Fruit fly (Drosophila melanogaster) whole organism, embryonic: ENCODE measurements around the gene Amacr.
A peak's percentile ranks its signal among the peaks of the same experiment; 100 is the strongest.

ENCODE experiments used
- BEAF-32 ChIP-seq: fragments of 200-800 bp; sonication (Bioruptor generic); optimal IDR thresholded peaks from 3 replicates; lab custom pipeline; 2017; ENCODE audit warnings: missing biosample characterization, missing genetic modification characterization, mild to moderate bottlenecking, moderate library complexity, missing genetic modification reagents
- CG13424 ChIP-seq: fragments of 200-800 bp; sonication (Bioruptor generic); optimal IDR thresholded peaks from 2 replicates; lab custom pipeline; 2019; ENCODE audit warnings: missing biosample characterization, mild to moderate bottlenecking, missing genetic modification characterization, moderate library complexity
- CG16815 ChIP-seq: fragments of 200-800 bp; sonication (Bioruptor generic); optimal IDR thresholded peaks from 3 replicates; lab custom pipeline; 2017; ENCODE audit warnings: missing biosample characterization, mild to moderate bottlenecking, missing genetic modification characterization
- CG17612 ChIP-seq: fragments of 200-800 bp; sonication (Bioruptor generic); IDR thresholded peaks from 2 replicates; pipeline ENCODE4 v1.3.6; 2022; ENCODE audit warnings: missing biosample characterization, missing genetic modification characterization
- CG2120 ChIP-seq: fragments of 200-800 bp; sonication (Bioruptor generic); optimal IDR thresholded peaks from 3 replicates; lab custom pipeline; 2016; ENCODE audit warnings: missing biosample characterization, missing genetic modification characterization
- CG2202 ChIP-seq: fragments of 200-800 bp; sonication (Bioruptor generic); optimal IDR thresholded peaks from 2 replicates; lab custom pipeline; 2018; ENCODE audit warnings: missing biosample characterization, mild to moderate bottlenecking, missing genetic modification characterization
- CG32532 ChIP-seq: fragments of 200-800 bp; sonication (Bioruptor generic); IDR thresholded peaks from 2 replicates; pipeline ENCODE4 v1.3.6; 2022; ENCODE audit warnings: missing biosample characterization, missing genetic modification characterization
- CG3847 ChIP-seq: fragments of 200-800 bp; sonication (Bioruptor generic); IDR thresholded peaks from 2 replicates; pipeline ENCODE4 v1.3.6; 2022; ENCODE audit warnings: missing biosample characterization, missing genetic modification characterization
- CG42726 ChIP-seq: fragments of 200-800 bp; sonication (Bioruptor generic); IDR thresholded peaks from 2 replicates; pipeline ENCODE4 v1.3.6; 2022; ENCODE audit warnings: missing biosample characterization, missing genetic modification characterization; ENCODE audit not compliant: partially characterized antibody
- CG4282 ChIP-seq: fragments of 200-800 bp; sonication (Bioruptor generic); optimal IDR thresholded peaks from 2 replicates; lab custom pipeline; 2016; ENCODE audit warnings: missing biosample characterization, missing genetic modification characterization
- CG4404 ChIP-seq: fragments of 200-800 bp; sonication (Bioruptor generic); IDR thresholded peaks from 2 replicates; pipeline ENCODE4 v1.3.6; 2022; ENCODE audit warnings: missing biosample characterization, missing genetic modification characterization
- Deaf1 ChIP-seq: fragments of 200-800 bp; optimal IDR thresholded peaks from 3 replicates; lab custom pipeline; 2019; ENCODE audit warnings: missing biosample characterization, mild to moderate bottlenecking, missing genetic modification characterization, moderate library complexity
- Dip3 ChIP-seq: fragments of 200-800 bp; sonication (Bioruptor generic); optimal IDR thresholded peaks from 3 replicates; lab custom pipeline; 2016; ENCODE audit warnings: missing biosample characterization, missing genetic modification characterization
- Dll ChIP-seq: fragments of 200-800 bp; sonication (Bioruptor generic); IDR thresholded peaks from 4 replicates; pipeline ENCODE4 v1.3.6; 2022; ENCODE audit warnings: missing biosample characterization, missing genetic modification characterization; ENCODE audit not compliant: partially characterized antibody
- Doc2 ChIP-seq: fragments of 200-800 bp; sonication (Bioruptor generic); IDR thresholded peaks from 2 replicates; pipeline ENCODE4 v1.3.6; 2022; ENCODE audit warnings: missing biosample characterization, missing genetic modification characterization
- E2f1 ChIP-seq: fragments of 200-800 bp; sonication (Bioruptor generic); IDR thresholded peaks from 2 replicates; pipeline ENCODE4 v1.3.6; 2022; ENCODE audit warnings: missing biosample characterization, missing genetic modification characterization
- Fer2 ChIP-seq: fragments of 200-800 bp; sonication (Bioruptor generic); optimal IDR thresholded peaks from 2 replicates; lab custom pipeline; 2018; ENCODE audit warnings: missing biosample characterization, mild to moderate bottlenecking, missing genetic modification characterization, moderate library complexity
- GATAe ChIP-seq: fragments of 200-800 bp; sonication (Bioruptor generic); conservative IDR thresholded peaks from 2 replicates; pipeline ENCODE4 v1.3.6; 2022; ENCODE audit warnings: missing biosample characterization, missing genetic modification characterization
- H2.0 ChIP-seq: fragments of 200-800 bp; sonication (Bioruptor generic); IDR thresholded peaks from 2 replicates; pipeline ENCODE4 v1.3.6; 2022; ENCODE audit warnings: missing biosample characterization, missing genetic modification characterization
- HLH3B ChIP-seq: fragments of 200-800 bp; sonication (Bioruptor generic); IDR thresholded peaks from 2 replicates; pipeline ENCODE4 v1.3.6; 2022; ENCODE audit warnings: missing biosample characterization, missing genetic modification characterization
- Hr39 ChIP-seq: fragments of >200 bp; optimal IDR thresholded peaks from 2 replicates; lab custom pipeline; 2017
- Meics ChIP-seq: fragments of 200-800 bp; sonication (Bioruptor generic); optimal IDR thresholded peaks from 2 replicates; lab custom pipeline; 2017; ENCODE audit warnings: missing biosample characterization, mild to moderate bottlenecking, missing genetic modification characterization
- NC2β ChIP-seq: fragments of 200-800 bp; sonication (Bioruptor generic); optimal IDR thresholded peaks from 2 replicates; lab custom pipeline; 2016; ENCODE audit warnings: missing biosample characterization, missing genetic modification characterization
- NK7.1 ChIP-seq: fragments of 200-800 bp; sonication (Bioruptor generic); optimal IDR thresholded peaks from 3 replicates; lab custom pipeline; 2016; ENCODE audit warnings: missing biosample characterization, missing genetic modification characterization
- Trl ChIP-seq, 3 experiments: fragments of >200 bp in 2 of 3; fragments of 200-800 bp in 1 of 3; sonication (Bioruptor generic) in 1 of 3; optimal IDR thresholded peaks; 2 replicates in 1 of 3; 3 replicates in 2 of 3; lab custom pipeline; 2016 to 2017; ENCODE audit warnings: missing biosample characterization in 1 of 3, missing genetic modification characterization in 1 of 3
- YL-1 ChIP-seq: fragments of 200-800 bp; sonication (Bioruptor generic); optimal IDR thresholded peaks from 3 replicates; lab custom pipeline; 2017; ENCODE audit warnings: missing biosample characterization, mild to moderate bottlenecking, missing genetic modification characterization
- ara ChIP-seq: fragments of 200-800 bp; sonication (Bioruptor generic); IDR thresholded peaks from 2 replicates; pipeline ENCODE4 v1.3.6; 2022; ENCODE audit warnings: missing biosample characterization, missing genetic modification characterization
- ase ChIP-seq: fragments of 200-800 bp; sonication (Bioruptor generic); IDR thresholded peaks from 3 replicates; pipeline ENCODE4 v1.3.6; 2022; ENCODE audit warnings: missing biosample characterization, missing genetic modification characterization
- cwo ChIP-seq: fragments of 200-800 bp; sonication (Bioruptor generic); optimal IDR thresholded peaks from 3 replicates; lab custom pipeline; 2017; ENCODE audit warnings: missing biosample characterization, missing genetic modification characterization, mild to moderate bottlenecking, moderate library complexity, missing genetic modification reagents
- dm ChIP-seq: fragments of 200-800 bp; sonication (Bioruptor generic); optimal IDR thresholded peaks from 3 replicates; lab custom pipeline; 2016; ENCODE audit warnings: missing biosample characterization, missing genetic modification characterization
- fru ChIP-seq: fragments of >200 bp; optimal IDR thresholded peaks from 2 replicates; lab custom pipeline; 2017
- gcm2 ChIP-seq: fragments of 200-800 bp; sonication (Bioruptor generic); optimal IDR thresholded peaks from 2 replicates; lab custom pipeline; 2016; ENCODE audit warnings: missing biosample characterization, missing genetic modification characterization
- gem ChIP-seq: fragments of 200-800 bp; sonication (Bioruptor generic); optimal IDR thresholded peaks from 2 replicates; lab custom pipeline; 2019; ENCODE audit warnings: missing biosample characterization, mild to moderate bottlenecking, missing genetic modification characterization, moderate library complexity
- grau ChIP-seq: fragments of 200-800 bp; optimal IDR thresholded peaks from 3 replicates; lab custom pipeline; 2019; ENCODE audit warnings: missing biosample characterization, mild to moderate bottlenecking, missing genetic modification characterization, moderate library complexity
- jumu ChIP-seq: fragments of 200-800 bp; sonication (Bioruptor generic); optimal IDR thresholded peaks from 3 replicates; lab custom pipeline; 2016; ENCODE audit warnings: missing biosample characterization, missing genetic modification characterization
- kni ChIP-seq: fragments of 200-800 bp; sonication (Bioruptor generic); optimal IDR thresholded peaks from 3 replicates; lab custom pipeline; 2017; ENCODE audit warnings: mild to moderate bottlenecking, missing biosample characterization, missing genetic modification reagents, missing genetic modification characterization
- lilli ChIP-seq: fragments of 200-800 bp; sonication (Bioruptor generic); optimal IDR thresholded peaks from 3 replicates; lab custom pipeline; 2016; ENCODE audit warnings: missing biosample characterization, missing genetic modification characterization
- luna ChIP-seq: fragments of 200-800 bp; sonication (Bioruptor generic); optimal IDR thresholded peaks from 2 replicates; lab custom pipeline; 2016; ENCODE audit warnings: missing biosample characterization, missing genetic modification characterization
- maf-S ChIP-seq: fragments of 200-800 bp; sonication (Bioruptor generic); optimal IDR thresholded peaks from 2 replicates; lab custom pipeline; 2016; ENCODE audit warnings: missing biosample characterization, missing genetic modification characterization
- org-1 ChIP-seq: fragments of 200-800 bp; sonication (Bioruptor generic); optimal IDR thresholded peaks from 2 replicates; lab custom pipeline; 2017; ENCODE audit warnings: missing biosample characterization, missing genetic modification characterization
- phol ChIP-seq: fragments of 200-800 bp; sonication (Bioruptor generic); optimal IDR thresholded peaks from 3 replicates; lab custom pipeline; 2018; ENCODE audit warnings: missing biosample characterization, mild to moderate bottlenecking, missing genetic modification characterization, moderate library complexity
- prd ChIP-seq, 3 experiments: fragments of >200 bp in 2 of 3; fragments of 200-800 bp in 1 of 3; sonication (Bioruptor generic) in 1 of 3; optimal IDR thresholded peaks in 2 of 3; IDR thresholded peaks in 1 of 3; 2 replicates in 2 of 3; 3 replicates in 1 of 3; pipeline versions ENCODE4 v1.3.6 to Lab custom; 2017 to 2022; ENCODE audit warnings: missing biosample characterization in 1 of 3, missing genetic modification characterization in 1 of 3
- psq ChIP-seq: fragments of 200-800 bp; sonication (Bioruptor generic); optimal IDR thresholded peaks from 2 replicates; lab custom pipeline; 2017; ENCODE audit warnings: missing biosample characterization, missing genetic modification characterization
- ranshi ChIP-seq: fragments of 200-800 bp; sonication (Bioruptor generic); IDR thresholded peaks from 2 replicates; pipeline ENCODE4 v1.3.6; 2022; ENCODE audit warnings: missing biosample characterization, missing genetic modification characterization
- run ChIP-seq: fragments of 200-800 bp; sonication (Bioruptor generic); optimal IDR thresholded peaks from 3 replicates; lab custom pipeline; 2018; ENCODE audit warnings: missing biosample characterization, mild to moderate bottlenecking, missing genetic modification characterization
- sc ChIP-seq, 3 experiments: fragments of >200 bp in 2 of 3; fragments of 200-800 bp in 1 of 3; sonication (Bioruptor generic) in 1 of 3; optimal IDR thresholded peaks; 2 replicates in 2 of 3; 3 replicates in 1 of 3; lab custom pipeline; 2017; ENCODE audit warnings: mild to moderate bottlenecking in 1 of 3, missing biosample characterization in 1 of 3, missing genetic modification characterization in 1 of 3, missing genetic modification reagents in 1 of 3
- sens ChIP-seq: fragments of 200-800 bp; sonication (Bioruptor generic); peaks from one replicate; lab custom pipeline; 2016; ENCODE audit warnings: missing biosample characterization, missing genetic modification characterization
- tll ChIP-seq, 2 experiments: fragments of 200-800 bp in 1 of 2; fragments of >200 bp in 1 of 2; sonication (Bioruptor generic) in 1 of 2; optimal IDR thresholded peaks; 2 replicates each; lab custom pipeline; 2017 to 2019; ENCODE audit warnings: missing biosample characterization in 2 of 2, missing genetic modification characterization in 2 of 2, mild to moderate bottlenecking in 1 of 2, moderate library complexity in 1 of 2
- ttk ChIP-seq: fragments of 200-800 bp; sonication (Bioruptor generic); IDR thresholded peaks from 2 replicates; pipeline ENCODE4 v2.1.2; 2022; ENCODE audit warnings: missing biosample characterization, missing genetic modification characterization
- unc-4 ChIP-seq: fragments of 200-800 bp; sonication (Bioruptor generic); IDR thresholded peaks from 2 replicates; pipeline ENCODE4 v1.3.6; 2022; ENCODE audit warnings: missing biosample characterization, missing genetic modification characterization; ENCODE audit not compliant: partially characterized antibody

Gene Amacr

DNA sequence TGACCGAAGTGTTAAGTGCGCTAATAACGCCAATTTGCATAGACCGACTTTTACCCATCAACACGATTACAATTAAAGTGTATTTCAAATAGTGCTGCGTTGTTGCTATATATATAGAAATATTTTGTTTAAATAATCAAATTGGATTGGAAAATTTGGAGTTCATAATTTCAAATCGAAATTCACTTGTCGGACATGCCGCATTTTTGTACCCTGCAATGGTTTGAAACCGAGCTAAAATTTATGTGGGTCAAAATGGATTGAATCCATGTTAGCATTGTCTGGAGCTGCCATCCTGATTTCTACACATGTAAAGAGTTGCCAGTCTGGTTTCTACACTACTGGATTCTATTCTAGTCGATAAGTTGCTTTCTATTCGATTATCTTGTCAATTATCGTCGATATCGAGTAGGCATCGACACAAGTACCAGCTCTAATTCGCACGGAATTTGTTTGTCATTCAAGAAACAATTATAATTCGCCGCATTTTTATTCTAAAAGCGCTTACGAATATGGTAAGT is 35.2 kb upstream of the Amacr start, which contains the start of gene Pomp (continued):
- peak; percentile 74 for TF ChIP-seq org-1
- TF ChIP-seq sens (GFP tag; lab: Kevin White, UChicago): peak; percentile 80
- peak; percentile 70 for TF ChIP-seq unc-4
- peak; percentile 78 for TF ChIP-seq CG4404 (GFP tag; lab: Robert Waterston, UW)
- TF ChIP-seq CG13424 (tag; lab: Kevin White, UChicago): peak; percentile 71
- peak; percentile 84 for TF ChIP-seq ttk (GFP tag; lab: Robert Waterston, UW)
- no peak for TF ChIP-seq NK7.1
- TF ChIP-seq phol (tag; lab: Kevin White, UChicago): peak; percentile 90
- TF ChIP-seq CG4282 (GFP tag; lab: Kevin White, UChicago): no peak
- peak; percentile 62 for TF ChIP-seq maf-S (GFP tag; lab: Kevin White, UChicago)
- peak; percentile 85 for TF ChIP-seq ranshi (GFP tag; lab: Robert Waterston, UW)
- peak; percentile 70; the same call in 3 of the 4 replicates for TF ChIP-seq Dll (GFP tag; lab: Robert Waterston, UW)
- TF ChIP-seq CG2120 (GFP tag; lab: Kevin White, UChicago): peak; percentile 87
- TF ChIP-seq psq (GFP tag; lab: Kevin White, UChicago): peak; percentile 29
- peak; percentile 90 for TF ChIP-seq Meics (GFP tag; lab: Kevin White, UChicago)
- peak; percentile 91 for TF ChIP-seq E2f1 (GFP tag; lab: Robert Waterston, UW)
- TF ChIP-seq run (tag; lab: Kevin White, UChicago): peak; percentile 77
- TF ChIP-seq Trl (optimal IDR thresholded peaks at IDR 0.05; lab: Kevin White, UChicago): no peak
- TF ChIP-seq Trl (GFP tag; optimal IDR thresholded peaks at IDR 0.05; lab: Kevin White, UChicago): peak; percentile 67
- peak; percentile 63 for TF ChIP-seq gcm2 (GFP tag; lab: Kevin White, UChicago)
- TF ChIP-seq Hr39 (lab: Kevin White, UChicago): no peak
- peak; percentile 87 for TF ChIP-seq lilli
- peak; percentile 61 for TF ChIP-seq CG2202 (tag; lab: Kevin White, UChicago)
- TF ChIP-seq CG32532 (GFP tag; lab: Robert Waterston, UW): peak; percentile 92
- peak; percentile 86 for TF ChIP-seq ase (GFP tag; lab: Robert Waterston, UW)
- TF ChIP-seq GATAe (GFP tag; lab: Robert Waterston, UW): peak; percentile 42; the same call in 1 of the 2 replicates
- peak; percentile 70 for TF ChIP-seq CG16815 (GFP tag; lab: Kevin White, UChicago)
- TF ChIP-seq CG17612: peak; percentile 77
- TF ChIP-seq dm (GFP tag; lab: Kevin White, UChicago): no peak
- peak; percentile 26 for TF ChIP-seq YL-1 (GFP tag; lab: Kevin White, UChicago)
- no peak for TF ChIP-seq sc (optimal IDR thresholded peaks at IDR 0.05; lab: Kevin White, UChicago)
- peak; percentile 35 for TF ChIP-seq sc (GFP tag; optimal IDR thresholded peaks at IDR 0.05; lab: Kevin White, UChicago)
- peak; percentile 62 for TF ChIP-seq Dip3 (GFP tag; lab: Kevin White, UChicago)
- TF ChIP-seq HLH3B (GFP tag; lab: Robert Waterston, UW): peak; percentile 85
- TF ChIP-seq ara (GFP tag; lab: Robert Waterston, UW): peak; percentile 86
- peak; percentile 68 for TF ChIP-seq Deaf1
- TF ChIP-seq CG3847 (GFP tag; lab: Robert Waterston, UW): peak; percentile 90
- peak; percentile 93 for TF ChIP-seq gem
- TF ChIP-seq prd (optimal IDR thresholded peaks at IDR 0.05; lab: Kevin White, UChicago): no peak
- peak; percentile 92 for TF ChIP-seq prd (GFP tag; IDR thresholded peaks at IDR 0.05; lab: Robert Waterston, UW)
- peak; percentile 34 for TF ChIP-seq jumu (GFP tag; lab: Kevin White, UChicago)
- TF ChIP-seq H2.0: peak; percentile 80
- TF ChIP-seq tll (GFP tag; optimal IDR thresholded peaks at IDR 0.05; lab: Kevin White, UChicago): no peak
- no peak for TF ChIP-seq kni (GFP tag; lab: Kevin White, UChicago)
- TF ChIP-seq fru: no peak
- TF ChIP-seq Doc2 (GFP tag; lab: Robert Waterston, UW): no peak; the same call in 1 of the 2 replicates
- no peak for TF ChIP-seq luna (GFP tag; lab: Kevin White, UChicago)
- peak; percentile 60 for TF ChIP-seq BEAF-32 (GFP tag; lab: Kevin White, UChicago)
- TF ChIP-seq grau (tag; lab: Kevin White, UChicago): peak; percentile 81
- TF ChIP-seq Fer2 (tag; lab: Kevin White, UChicago): peak; percentile 18
- TF ChIP-seq CG42726: peak; percentile 55
- peak; percentile 84 for TF ChIP-seq cwo (GFP tag; lab: Kevin White, UChicago)
- TF ChIP-seq NC2β (GFP tag; lab: Kevin White, UChicago): peak; percentile 37
